Worm (Caenorhabditis elegans): ENCODE data around the gene eol-1.

eol-1 gene

ce11 chrV:13980807-13981206 is at the start of gene eol-1:
eol-1 (minus strand) TSS chrV:13980907.
- TF ChIP-seq ref-1 (GFP tag; conservative IDR thresholded peaks at IDR 0.05) (no peak), med-1 (GFP tag; optimal IDR thresholded peaks at IDR 0.05; ENCODE audit: insufficient read depth) (no peak), ztf-23 (GFP tag; IDR thresholded peaks at IDR 0.05) (no peak), T22C8.4 (GFP tag; IDR thresholded peaks at IDR 0.05) (no peak), cog-1 (tag; optimal IDR thresholded peaks at IDR 0.05) (no peak)

ce11 chrV:14028256-14028743 is 47.6 kb upstream of the eol-1 start:
- TF ChIP-seq T22C8.4 (GFP tag; IDR thresholded peaks at IDR 0.05) (no peak), med-1 (GFP tag; optimal IDR thresholded peaks at IDR 0.05; ENCODE audit: insufficient read depth) (no peak), tab-1 (GFP tag; IDR thresholded peaks at IDR 0.05) (0 out of 2 replicates have a peak, but pooled peaks have one; percentile 68), flt-1 (GFP tag; IDR thresholded peaks at IDR 0.05) (peak; percentile 70; the same call in 1 of the 2 replicates)

DNA sequence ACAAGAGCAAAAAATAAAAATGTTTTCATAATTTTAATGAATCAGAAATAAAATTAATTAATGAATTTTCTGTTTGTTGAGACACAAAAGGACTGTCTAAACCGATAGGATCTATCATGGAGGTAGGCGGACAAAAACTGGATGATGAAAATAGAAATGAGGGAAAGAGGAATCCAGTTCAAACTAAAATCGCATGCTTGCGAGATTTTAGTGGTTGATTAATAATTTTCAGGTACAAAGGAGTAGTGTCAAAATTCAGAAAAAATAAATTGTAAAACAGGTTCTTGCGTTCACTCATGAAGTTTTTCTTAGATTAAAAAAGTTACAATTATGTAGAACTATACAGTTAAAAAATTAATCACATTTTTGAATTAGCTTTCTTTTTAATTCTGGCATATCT is 46.7 kb upstream of the eol-1 start, which contains the start of gene T08G5.3:
TSS of gene T08G5.3 (minus strand) at position 101 of the 400 bp plus-strand sequence.
- TF ChIP-seq med-1 (GFP tag; optimal IDR thresholded peaks at IDR 0.05; ENCODE audit: insufficient read depth) (no peak), tab-1 (GFP tag; IDR thresholded peaks at IDR 0.05) (no peak), ref-1 (GFP tag; conservative IDR thresholded peaks at IDR 0.05) (no peak), klf-2 (GFP tag; conservative IDR thresholded peaks at IDR 0.05) (no peak), ztf-23 (GFP tag; IDR thresholded peaks at IDR 0.05) (no peak), T22C8.4 (GFP tag; IDR thresholded peaks at IDR 0.05) (no peak), flt-1 (GFP tag; IDR thresholded peaks at IDR 0.05) (no peak), ztf-29 (GFP tag; IDR thresholded peaks at IDR 0.05) (no peak), cog-1 (tag; optimal IDR thresholded peaks at IDR 0.05) (no peak)

DNA sequence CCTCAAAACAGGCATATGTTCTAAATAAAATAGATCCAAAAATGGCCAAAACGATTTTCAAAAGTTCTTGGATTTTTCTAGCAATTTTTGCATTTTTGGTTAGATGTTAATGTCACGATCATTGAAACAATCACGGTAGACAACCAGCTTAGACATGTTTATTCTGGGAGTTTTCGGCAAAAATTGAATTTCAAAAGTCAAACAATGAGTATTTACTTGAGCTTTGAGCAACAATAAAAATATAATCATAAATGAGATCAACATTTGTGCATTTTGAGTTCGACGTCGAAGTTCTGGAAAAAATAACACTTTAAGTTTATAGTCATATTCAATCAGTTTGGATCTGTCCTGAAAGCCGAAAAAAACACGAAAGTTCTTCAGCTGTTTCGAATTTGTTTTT is 45.5 kb upstream of the eol-1 start, which contains the start of gene T08G5.2:
TSS of gene T08G5.2 (minus strand) at position 101 of the 400 bp plus-strand sequence.
- no peak for TF ChIP-seq ztf-29 (GFP tag; IDR thresholded peaks at IDR 0.05)
- no peak for TF ChIP-seq tab-1 (GFP tag; IDR thresholded peaks at IDR 0.05)
- TF ChIP-seq flt-1 (GFP tag; IDR thresholded peaks at IDR 0.05), result no peak
- TF ChIP-seq med-1 (GFP tag; optimal IDR thresholded peaks at IDR 0.05; ENCODE audit: insufficient read depth), result no peak
- TF ChIP-seq ref-1 (GFP tag; conservative IDR thresholded peaks at IDR 0.05), result no peak
- no peak for TF ChIP-seq cog-1 (tag; optimal IDR thresholded peaks at IDR 0.05)
- no peak for TF ChIP-seq ztf-23 (GFP tag; IDR thresholded peaks at IDR 0.05)

DNA sequence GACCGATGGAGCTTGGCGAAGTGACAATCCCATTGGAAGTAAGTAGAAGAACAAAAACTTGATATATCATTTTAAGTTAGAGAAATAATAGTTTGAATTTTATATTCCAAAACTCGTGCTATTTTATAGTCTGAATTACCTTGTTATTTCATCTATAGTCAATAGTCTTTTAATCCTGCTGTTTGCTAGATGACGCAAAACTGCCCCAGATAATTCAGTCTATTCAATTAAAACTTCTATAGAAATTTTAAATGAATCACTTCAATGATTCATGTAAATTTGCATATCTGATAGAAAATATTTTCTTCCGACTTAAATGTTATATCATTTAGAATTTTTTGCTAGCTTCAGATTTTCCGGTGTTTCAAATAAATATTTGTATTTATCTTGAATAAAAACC is 42.4 kb upstream of the eol-1 start, which contains the start of gene T08G5.15:
TSS of gene T08G5.15 (minus strand) at position 101 of the 400 bp plus-strand sequence.
- no peak for TF ChIP-seq med-1 (GFP tag; optimal IDR thresholded peaks at IDR 0.05; ENCODE audit: insufficient read depth)
- TF ChIP-seq tab-1 (GFP tag; IDR thresholded peaks at IDR 0.05), result no peak
- TF ChIP-seq ztf-29 (GFP tag; IDR thresholded peaks at IDR 0.05), result no peak
- no peak for TF ChIP-seq cog-1 (tag; optimal IDR thresholded peaks at IDR 0.05)
- TF ChIP-seq T22C8.4 (GFP tag; IDR thresholded peaks at IDR 0.05), result no peak
- no peak for TF ChIP-seq klf-2 (GFP tag; conservative IDR thresholded peaks at IDR 0.05)
- no peak for TF ChIP-seq flt-1 (GFP tag; IDR thresholded peaks at IDR 0.05)
- no peak for TF ChIP-seq ref-1 (GFP tag; conservative IDR thresholded peaks at IDR 0.05)
- TF ChIP-seq ztf-23 (GFP tag; IDR thresholded peaks at IDR 0.05), result no peak

DNA sequence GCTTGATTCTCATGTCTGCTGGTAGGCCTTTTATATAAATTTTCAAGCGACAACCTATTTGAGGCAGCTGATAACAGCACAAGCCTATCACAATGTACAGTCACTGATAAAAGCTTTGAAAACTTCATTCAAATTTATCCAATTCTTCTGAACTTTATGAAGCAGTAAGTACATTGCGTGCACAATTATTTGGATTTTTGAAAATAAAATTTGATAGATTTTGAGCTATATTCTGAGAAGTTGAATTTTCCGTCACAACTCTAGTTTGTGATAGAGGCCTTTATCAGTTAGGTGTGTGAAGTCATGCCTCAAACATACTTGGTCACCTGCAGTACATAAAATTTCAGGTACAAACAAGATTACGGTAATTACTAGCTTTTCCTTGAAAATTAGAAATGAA is 37.9 kb upstream of the eol-1 start, which contains the start of the genes mtl-2 and T08G5.1:
TSS of gene mtl-2 (minus strand) at position 34 of the 400 bp plus-strand sequence.
TSS of gene T08G5.1 (plus strand) at position 127 of the 400 bp plus-strand sequence.
- TF ChIP-seq ztf-29 (GFP tag; IDR thresholded peaks at IDR 0.05) (no peak), flt-1 (GFP tag; IDR thresholded peaks at IDR 0.05) (no peak), T22C8.4 (GFP tag; IDR thresholded peaks at IDR 0.05) (no peak), tab-1 (GFP tag; IDR thresholded peaks at IDR 0.05) (no peak), klf-2 (GFP tag; conservative IDR thresholded peaks at IDR 0.05) (no peak), med-1 (GFP tag; optimal IDR thresholded peaks at IDR 0.05; ENCODE audit: insufficient read depth) (no peak)

ce11 chrV:14017476-14017875 is 36.8 kb upstream of the eol-1 start, which contains the start of gene srh-308:
srh-308 (minus strand) TSS chrV:14017576.
- TF ChIP-seq tab-1 (GFP tag; IDR thresholded peaks at IDR 0.05) (no peak), klf-2 (GFP tag; conservative IDR thresholded peaks at IDR 0.05) (no peak), flt-1 (GFP tag; IDR thresholded peaks at IDR 0.05) (no peak), ref-1 (GFP tag; conservative IDR thresholded peaks at IDR 0.05) (no peak), med-1 (GFP tag; optimal IDR thresholded peaks at IDR 0.05; ENCODE audit: insufficient read depth) (no peak), ztf-29 (GFP tag; IDR thresholded peaks at IDR 0.05) (no peak), T22C8.4 (GFP tag; IDR thresholded peaks at IDR 0.05) (no peak), cog-1 (tag; optimal IDR thresholded peaks at IDR 0.05) (no peak), ztf-23 (GFP tag; IDR thresholded peaks at IDR 0.05) (no peak)

ce11 chrV:14014395-14014794 is 33.7 kb upstream of the eol-1 start, which contains the start of gene end-3:
end-3 (plus strand) TSS chrV:14014695.
- TF ChIP-seq ztf-29 (GFP tag; IDR thresholded peaks at IDR 0.05) (no peak), cog-1 (tag; optimal IDR thresholded peaks at IDR 0.05) (no peak), T22C8.4 (GFP tag; IDR thresholded peaks at IDR 0.05) (no peak), med-1 (GFP tag; optimal IDR thresholded peaks at IDR 0.05; ENCODE audit: insufficient read depth) (no peak), tab-1 (GFP tag; IDR thresholded peaks at IDR 0.05) (no peak), ztf-23 (GFP tag; IDR thresholded peaks at IDR 0.05) (no peak), ref-1 (GFP tag; conservative IDR thresholded peaks at IDR 0.05) (no peak), flt-1 (GFP tag; IDR thresholded peaks at IDR 0.05) (no peak), klf-2 (GFP tag; conservative IDR thresholded peaks at IDR 0.05) (no peak)

DNA sequence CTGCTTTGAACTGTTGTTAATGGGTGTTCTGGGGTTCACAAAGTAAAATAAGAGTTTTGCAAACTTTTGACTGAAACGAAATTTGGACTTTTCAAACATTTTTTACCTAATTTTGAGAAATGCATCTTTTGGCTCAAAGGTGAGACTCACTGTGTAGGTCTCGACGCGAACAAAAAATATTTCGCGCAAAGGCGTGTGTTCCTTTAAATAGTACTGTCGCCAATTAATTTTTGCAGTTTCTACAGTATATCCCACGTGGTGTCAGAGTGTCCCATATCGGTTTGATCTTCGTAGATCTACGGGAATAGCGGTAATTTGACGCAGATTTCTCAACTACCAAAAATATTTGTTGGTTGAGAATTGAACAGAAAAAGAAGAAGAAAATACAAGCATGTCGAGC is 32.9 kb upstream of the eol-1 start:
- TF ChIP-seq flt-1 (GFP tag; IDR thresholded peaks at IDR 0.05) (no peak), klf-2 (GFP tag; conservative IDR thresholded peaks at IDR 0.05) (no peak), med-1 (GFP tag; optimal IDR thresholded peaks at IDR 0.05; ENCODE audit: insufficient read depth) (no peak), ztf-23 (GFP tag; IDR thresholded peaks at IDR 0.05) (no peak), tab-1 (GFP tag; IDR thresholded peaks at IDR 0.05) (no peak), ref-1 (GFP tag; conservative IDR thresholded peaks at IDR 0.05) (no peak), T22C8.4 (GFP tag; IDR thresholded peaks at IDR 0.05) (no peak), ztf-29 (GFP tag; IDR thresholded peaks at IDR 0.05) (no peak), cog-1 (tag; optimal IDR thresholded peaks at IDR 0.05) (no peak)
